Fruit fly (Drosophila melanogaster) whole organism, embryonic: ENCODE data around the gene Obp93a.

Experiments used
- Abd-B ChIP-seq: fragments of 200-800 bp; sonication (Bioruptor generic); optimal IDR thresholded peaks from 2 replicates; lab custom pipeline; 2018; ENCODE audit warnings: missing biosample characterization, mild to moderate bottlenecking, missing genetic modification characterization, moderate library complexity
- Atf-2 ChIP-seq: fragments of 200-800 bp; sonication (Bioruptor generic); optimal IDR thresholded peaks from 2 replicates; lab custom pipeline; 2016; ENCODE audit warnings: missing biosample characterization, missing genetic modification characterization
- CG10959 ChIP-seq: fragments of 200-800 bp; sonication (Bioruptor generic); IDR thresholded peaks from 2 replicates; pipeline ENCODE4 v1.3.6; 2022; ENCODE audit warnings: missing biosample characterization, missing genetic modification characterization
- CG12659 ChIP-seq: fragments of 200-800 bp; sonication (Bioruptor generic); optimal IDR thresholded peaks from 3 replicates; lab custom pipeline; 2017; ENCODE audit warnings: mild to moderate bottlenecking, missing biosample characterization, missing genetic modification reagents, missing genetic modification characterization
- CG12942 ChIP-seq: fragments of 200-800 bp; sonication (Bioruptor generic); optimal IDR thresholded peaks from 3 replicates; lab custom pipeline; 2016; ENCODE audit warnings: missing biosample characterization, missing genetic modification characterization
- CG14667 ChIP-seq: fragments of 200-800 bp; sonication (Bioruptor generic); IDR thresholded peaks from 2 replicates; pipeline ENCODE4 v1.3.6; 2022; ENCODE audit warnings: missing biosample characterization, missing genetic modification characterization
- CG1529 ChIP-seq: fragments of 200-800 bp; sonication (Bioruptor generic); optimal IDR thresholded peaks from 3 replicates; lab custom pipeline; 2018; ENCODE audit warnings: missing biosample characterization, missing genetic modification characterization
- CG17568 ChIP-seq: fragments of 200-800 bp; sonication (Bioruptor generic); optimal IDR thresholded peaks from 2 replicates; lab custom pipeline; 2018; ENCODE audit warnings: missing biosample characterization, mild to moderate bottlenecking, missing genetic modification characterization, moderate library complexity
- CG18599 ChIP-seq: fragments of 200-800 bp; sonication (Bioruptor generic); optimal IDR thresholded peaks from 3 replicates; lab custom pipeline; 2017; ENCODE audit warnings: missing biosample characterization, missing genetic modification characterization, mild to moderate bottlenecking, moderate library complexity, missing genetic modification reagents
- CG2875 ChIP-seq: fragments of 200-800 bp; sonication (Bioruptor generic); optimal IDR thresholded peaks from 2 replicates; lab custom pipeline; 2017; ENCODE audit warnings: missing biosample characterization, mild to moderate bottlenecking, missing genetic modification characterization, missing genetic modification reagents
- CG2889 ChIP-seq: fragments of 200-800 bp; sonication (Bioruptor generic); IDR thresholded peaks from 3 replicates; pipeline ENCODE4 v1.3.6; 2022; ENCODE audit warnings: missing biosample characterization, missing genetic modification characterization
- CG3407 ChIP-seq: fragments of 200-800 bp; sonication (Bioruptor generic); optimal IDR thresholded peaks from 2 replicates; lab custom pipeline; 2018; ENCODE audit warnings: missing biosample characterization, mild to moderate bottlenecking, missing genetic modification characterization
- CG34376 ChIP-seq: fragments of 200-800 bp; sonication (Bioruptor generic); optimal IDR thresholded peaks from 2 replicates; lab custom pipeline; 2018; ENCODE audit warnings: missing biosample characterization, mild to moderate bottlenecking, missing genetic modification characterization
- CG4328 ChIP-seq: fragments of 200-800 bp; sonication (Bioruptor generic); optimal IDR thresholded peaks from 3 replicates; lab custom pipeline; 2017; ENCODE audit warnings: missing biosample characterization, missing genetic modification reagents, missing genetic modification characterization
- CG6272 ChIP-seq: fragments of 200-800 bp; sonication (Bioruptor generic); IDR thresholded peaks from 2 replicates; pipeline ENCODE4 v1.3.6; 2022; ENCODE audit warnings: missing biosample characterization, missing genetic modification characterization
- CG6791 ChIP-seq: fragments of 200-800 bp; sonication (Bioruptor generic); IDR thresholded peaks from 3 replicates; pipeline ENCODE4 v1.3.6; 2022; ENCODE audit warnings: missing biosample characterization, missing genetic modification characterization; ENCODE audit not compliant: partially characterized antibody
- CG8290 ChIP-seq, 3 experiments: fragments of 200-800 bp; sonication (Bioruptor generic); optimal IDR thresholded peaks; 2 replicates each; lab custom pipeline; 2016 to 2019; ENCODE audit warnings: missing biosample characterization in 3 of 3, missing genetic modification characterization in 3 of 3, mild to moderate bottlenecking in 2 of 3, moderate library complexity in 1 of 3
- D19B ChIP-seq: fragments of 200-800 bp; sonication (Bioruptor generic); optimal IDR thresholded peaks from 2 replicates; lab custom pipeline; 2017; ENCODE audit warnings: missing biosample characterization, mild to moderate bottlenecking, missing genetic modification characterization
- Deaf1 ChIP-seq: fragments of 200-800 bp; optimal IDR thresholded peaks from 3 replicates; lab custom pipeline; 2019; ENCODE audit warnings: missing biosample characterization, mild to moderate bottlenecking, missing genetic modification characterization, moderate library complexity
- Dref ChIP-seq: fragments of 200-800 bp; sonication (Bioruptor generic); IDR thresholded peaks from 2 replicates; pipeline ENCODE4 v1.3.6; 2022; ENCODE audit warnings: missing biosample characterization, missing genetic modification characterization
- Ets65A ChIP-seq: fragments of 200-800 bp; sonication (Bioruptor generic); peaks from one replicate; lab custom pipeline; 2016; ENCODE audit warnings: missing biosample characterization, missing genetic modification characterization
- Ets97D ChIP-seq: fragments of 200-800 bp; sonication (Bioruptor generic); optimal IDR thresholded peaks from 3 replicates; lab custom pipeline; 2016; ENCODE audit warnings: missing biosample characterization, missing genetic modification characterization
- Fer3 ChIP-seq: fragments of 200-800 bp; sonication (Bioruptor generic); optimal IDR thresholded peaks from 2 replicates; lab custom pipeline; 2018; ENCODE audit warnings: missing biosample characterization, mild to moderate bottlenecking, missing genetic modification characterization, moderate library complexity
- HmgZ ChIP-seq: fragments of 200-800 bp; sonication (Bioruptor generic); optimal IDR thresholded peaks from 2 replicates; lab custom pipeline; 2018; ENCODE audit warnings: missing biosample characterization, mild to moderate bottlenecking, missing genetic modification characterization
- Hr3 ChIP-seq: fragments of 200-800 bp; sonication (Bioruptor generic); optimal IDR thresholded peaks from 3 replicates; lab custom pipeline; 2016; ENCODE audit warnings: missing biosample characterization, missing genetic modification characterization
- Oli ChIP-seq: fragments of 200-800 bp; sonication (Bioruptor generic); optimal IDR thresholded peaks from 2 replicates; lab custom pipeline; 2018; ENCODE audit warnings: missing biosample characterization, mild to moderate bottlenecking, missing genetic modification characterization, moderate library complexity
- PHDP ChIP-seq: fragments of 200-800 bp; sonication (Bioruptor generic); optimal IDR thresholded peaks from 3 replicates; lab custom pipeline; 2018; ENCODE audit warnings: missing biosample characterization, mild to moderate bottlenecking, missing genetic modification characterization, moderate library complexity
- Sin3A ChIP-seq: fragments of >200 bp; optimal IDR thresholded peaks from 2 replicates; lab custom pipeline; 2018
- ash1 ChIP-seq: fragments of 200-800 bp; sonication (Bioruptor generic); optimal IDR thresholded peaks from 2 replicates; lab custom pipeline; 2018; ENCODE audit warnings: missing biosample characterization, mild to moderate bottlenecking, missing genetic modification characterization
- bab2 ChIP-seq: fragments of 200-800 bp; sonication (Bioruptor generic); optimal IDR thresholded peaks from 2 replicates; lab custom pipeline; 2016; ENCODE audit warnings: missing biosample characterization, missing genetic modification characterization
- corto ChIP-seq: fragments of 200-800 bp; sonication (Bioruptor generic); optimal IDR thresholded peaks from 2 replicates; lab custom pipeline; 2016; ENCODE audit warnings: missing biosample characterization, mild to moderate bottlenecking, missing genetic modification characterization, moderate library complexity
- crc ChIP-seq: fragments of 200-800 bp; sonication (Bioruptor generic); optimal IDR thresholded peaks from 2 replicates; lab custom pipeline; 2016; ENCODE audit warnings: missing biosample characterization, missing genetic modification characterization
- emc ChIP-seq: fragments of 200-800 bp; sonication (Bioruptor generic); optimal IDR thresholded peaks from 2 replicates; lab custom pipeline; 2016; ENCODE audit warnings: missing biosample characterization, missing genetic modification characterization
- ham ChIP-seq: fragments of 200-800 bp; sonication (Bioruptor generic); IDR thresholded peaks from 2 replicates; pipeline ENCODE4 v1.3.6; 2022; ENCODE audit warnings: missing biosample characterization, missing genetic modification characterization
- jing ChIP-seq: fragments of 200-800 bp; sonication (Bioruptor generic); optimal IDR thresholded peaks from 2 replicates; lab custom pipeline; 2018; ENCODE audit warnings: missing biosample characterization, mild to moderate bottlenecking, missing genetic modification characterization
- jumu ChIP-seq: fragments of 200-800 bp; sonication (Bioruptor generic); optimal IDR thresholded peaks from 3 replicates; lab custom pipeline; 2016; ENCODE audit warnings: missing biosample characterization, missing genetic modification characterization
- kni ChIP-seq: fragments of 200-800 bp; sonication (Bioruptor generic); optimal IDR thresholded peaks from 3 replicates; lab custom pipeline; 2017; ENCODE audit warnings: mild to moderate bottlenecking, missing biosample characterization, missing genetic modification reagents, missing genetic modification characterization
- lilli ChIP-seq: fragments of 200-800 bp; sonication (Bioruptor generic); optimal IDR thresholded peaks from 3 replicates; lab custom pipeline; 2016; ENCODE audit warnings: missing biosample characterization, missing genetic modification characterization
- mirr ChIP-seq: fragments of 200-800 bp; sonication (Bioruptor generic); optimal IDR thresholded peaks from 3 replicates; lab custom pipeline; 2018; ENCODE audit warnings: missing biosample characterization, mild to moderate bottlenecking, missing genetic modification characterization
- org-1 ChIP-seq: fragments of 200-800 bp; sonication (Bioruptor generic); optimal IDR thresholded peaks from 2 replicates; lab custom pipeline; 2017; ENCODE audit warnings: missing biosample characterization, missing genetic modification characterization
- psq ChIP-seq: fragments of 200-800 bp; sonication (Bioruptor generic); optimal IDR thresholded peaks from 2 replicates; lab custom pipeline; 2017; ENCODE audit warnings: missing biosample characterization, missing genetic modification characterization
- rib ChIP-seq: fragments of 200-800 bp; sonication (Bioruptor generic); IDR thresholded peaks from 2 replicates; pipeline ENCODE4 v1.3.6; 2022; ENCODE audit warnings: missing biosample characterization, missing genetic modification characterization
- run ChIP-seq: fragments of 200-800 bp; sonication (Bioruptor generic); optimal IDR thresholded peaks from 3 replicates; lab custom pipeline; 2018; ENCODE audit warnings: missing biosample characterization, mild to moderate bottlenecking, missing genetic modification characterization
- sc ChIP-seq, 3 experiments: fragments of >200 bp in 2 of 3; fragments of 200-800 bp in 1 of 3; sonication (Bioruptor generic) in 1 of 3; optimal IDR thresholded peaks; 2 replicates in 2 of 3; 3 replicates in 1 of 3; lab custom pipeline; 2017; ENCODE audit warnings: mild to moderate bottlenecking in 1 of 3, missing biosample characterization in 1 of 3, missing genetic modification characterization in 1 of 3, missing genetic modification reagents in 1 of 3
- scrt ChIP-seq: fragments of 200-800 bp; sonication (Bioruptor generic); optimal IDR thresholded peaks from 2 replicates; lab custom pipeline; 2018; ENCODE audit warnings: missing biosample characterization, mild to moderate bottlenecking, missing genetic modification characterization, moderate library complexity
- sim ChIP-seq: fragments of 200-800 bp; sonication (Bioruptor generic); IDR thresholded peaks from 2 replicates; pipeline ENCODE4 v1.3.6; 2022; ENCODE audit warnings: missing biosample characterization, missing genetic modification characterization
- sima ChIP-seq: fragments of 200-800 bp; sonication (Bioruptor generic); optimal IDR thresholded peaks from 2 replicates; lab custom pipeline; 2016; ENCODE audit warnings: missing biosample characterization, missing genetic modification characterization
- sug ChIP-seq: fragments of 200-800 bp; optimal IDR thresholded peaks from 2 replicates; lab custom pipeline; 2019; ENCODE audit warnings: missing biosample characterization, mild to moderate bottlenecking, missing genetic modification characterization, moderate library complexity
- unc-4 ChIP-seq: fragments of 200-800 bp; sonication (Bioruptor generic); IDR thresholded peaks from 2 replicates; pipeline ENCODE4 v1.3.6; 2022; ENCODE audit warnings: missing biosample characterization, missing genetic modification characterization; ENCODE audit not compliant: partially characterized antibody
- unpg ChIP-seq: fragments of 200-800 bp; sonication (Bioruptor generic); optimal IDR thresholded peaks from 3 replicates; lab custom pipeline; 2018; ENCODE audit warnings: missing biosample characterization, mild to moderate bottlenecking, missing genetic modification characterization, moderate library complexity

Gene Obp93a

DNA sequence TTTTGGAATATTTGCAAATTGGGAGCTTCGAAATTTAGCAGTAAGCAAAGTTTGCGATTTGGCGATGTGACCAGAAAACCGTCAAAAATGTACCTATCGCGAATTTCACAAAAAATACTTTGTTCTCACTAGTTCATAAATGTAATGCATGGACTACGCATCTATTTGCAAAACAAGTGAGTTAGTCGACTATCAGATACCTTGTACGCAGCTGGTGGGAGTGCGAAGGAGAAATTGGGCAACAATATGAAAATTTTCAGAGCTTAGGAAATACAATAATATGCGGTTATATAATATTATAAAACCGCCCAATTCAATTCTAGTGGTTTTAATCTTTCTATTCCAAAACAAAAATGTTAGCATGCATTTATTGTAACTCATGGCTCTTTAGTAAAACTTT, 10.7 kb downstream of the Obp93a start, which contains the start of gene Bdbt (continued):
- TF ChIP-seq org-1 (GFP tag; lab: Kevin White, UChicago), result no peak
- no peak for TF ChIP-seq jing
- TF ChIP-seq Sin3A (lab: Kevin White, UChicago), result peak; percentile 6
- TF ChIP-seq CG2889 (GFP tag; lab: Robert Waterston, UW), result no peak
- no peak for TF ChIP-seq bab2
- peak; percentile 28 for TF ChIP-seq Hr3
- TF ChIP-seq crc, result no peak
- no peak for TF ChIP-seq CG4328 (GFP tag; lab: Kevin White, UChicago)
- no peak for TF ChIP-seq CG14667 (GFP tag; lab: Robert Waterston, UW)
- TF ChIP-seq lilli (GFP tag; lab: Kevin White, UChicago), result peak; percentile 65
- no peak for TF ChIP-seq CG1529 (GFP tag; lab: Kevin White, UChicago)
- TF ChIP-seq Dref (GFP tag; lab: Robert Waterston, UW), result peak; percentile 9; the same call in 1 of the 2 replicates
- TF ChIP-seq sc (optimal IDR thresholded peaks at IDR 0.05; lab: Kevin White, UChicago), result no peak
- no peak for TF ChIP-seq sc (GFP tag; optimal IDR thresholded peaks at IDR 0.05; lab: Kevin White, UChicago)
- TF ChIP-seq Fer3 (tag; lab: Kevin White, UChicago), result peak; percentile 25
- TF ChIP-seq ash1 (GFP tag; lab: Kevin White, UChicago), result no peak
- peak; percentile 27 for TF ChIP-seq sug (tag; lab: Kevin White, UChicago)
- no peak for TF ChIP-seq CG12942 (GFP tag; lab: Kevin White, UChicago)
- no peak for TF ChIP-seq Oli (tag; lab: Kevin White, UChicago)
- TF ChIP-seq unc-4 (GFP tag; lab: Robert Waterston, UW), result peak; percentile 53
- peak; percentile 52 for TF ChIP-seq Ets97D
- no peak for TF ChIP-seq sim
- no peak for TF ChIP-seq CG2875 (GFP tag; lab: Kevin White, UChicago)
- no peak for TF ChIP-seq CG18599 (GFP tag; lab: Kevin White, UChicago)
- no peak for TF ChIP-seq CG8290 (GFP tag; optimal IDR thresholded peaks at IDR 0.05; lab: Kevin White, UChicago)
- no peak for TF ChIP-seq CG8290 (tag; optimal IDR thresholded peaks at IDR 0.05; lab: Kevin White, UChicago)
- no peak for TF ChIP-seq CG34376
- no peak for TF ChIP-seq ham (GFP tag; lab: Robert Waterston, UW)
- TF ChIP-seq D19B (GFP tag; lab: Kevin White, UChicago), result peak; percentile 94
- TF ChIP-seq CG3407 (GFP tag; lab: Kevin White, UChicago), result no peak
- TF ChIP-seq Ets65A (GFP tag; lab: Kevin White, UChicago), result peak; percentile 32
- peak; percentile 95 for TF ChIP-seq CG6791
- no peak for TF ChIP-seq mirr (GFP tag; lab: Kevin White, UChicago)
- no peak for TF ChIP-seq Abd-B (GFP tag; lab: Kevin White, UChicago)
- TF ChIP-seq rib (GFP tag; lab: Robert Waterston, UW), result peak; percentile 42; the same call in 1 of the 2 replicates
- no peak for TF ChIP-seq kni (GFP tag; lab: Kevin White, UChicago)
- no peak for TF ChIP-seq emc (GFP tag; lab: Kevin White, UChicago)
- peak; percentile 73 for TF ChIP-seq HmgZ
- no peak for TF ChIP-seq PHDP (tag; lab: Kevin White, UChicago)
- no peak for TF ChIP-seq CG10959
- no peak for TF ChIP-seq Deaf1
- TF ChIP-seq unpg (GFP tag; lab: Kevin White, UChicago), result no peak
- TF ChIP-seq sima (GFP tag; lab: Kevin White, UChicago), result no peak
- TF ChIP-seq scrt (GFP tag; lab: Kevin White, UChicago), result no peak
- no peak for TF ChIP-seq psq (GFP tag; lab: Kevin White, UChicago)
- TF ChIP-seq run (tag; lab: Kevin White, UChicago), result no peak
- TF ChIP-seq corto, result no peak
- peak; percentile 47 for TF ChIP-seq CG12659 (GFP tag; lab: Kevin White, UChicago)
- TF ChIP-seq CG17568 (GFP tag; lab: Kevin White, UChicago), result no peak
- no peak for TF ChIP-seq Atf-2 (GFP tag; lab: Kevin White, UChicago)
- TF ChIP-seq CG6272 (GFP tag; lab: Robert Waterston, UW), result no peak
- TF ChIP-seq jumu (GFP tag; lab: Kevin White, UChicago), result no peak
